Fruit fly (Drosophila melanogaster) whole organism: ENCODE measurements around the gene stc.

Experiments
- CG8478 ChIP-seq: fragments of >200 bp; optimal IDR thresholded peaks from 2 replicates; lab custom pipeline; 2018; ENCODE audit warnings: inconsistent platforms
- Dll ChIP-seq: fragments of >200 bp; optimal IDR thresholded peaks from 2 replicates; lab custom pipeline; 2017
- EcR ChIP-seq, 2 experiments: fragments of >200 bp; optimal IDR thresholded peaks; 2 replicates each; lab custom pipeline; 2017; ENCODE audit warnings: missing biosample characterization in 2 of 2, missing genetic modification characterization in 2 of 2, missing genetic modification reagents in 2 of 2
- pan ChIP-seq: fragments of >200 bp; optimal IDR thresholded peaks from 2 replicates; lab custom pipeline; 2017
- psq ChIP-seq: fragments of >200 bp; optimal IDR thresholded peaks from 2 replicates; lab custom pipeline; 2017
- usp ChIP-seq: fragments of >200 bp; optimal IDR thresholded peaks from 2 replicates; lab custom pipeline; 2017; ENCODE audit warnings: missing biosample characterization, missing genetic modification characterization, mixed read lengths

stc gene

dm6 chr2L:15113234-15113916 lies at the start of gene stc:
Gene stc, plus strand, starts transcription at chr2L:15113480.
- TF ChIP-seq CG8478 (lab: Kevin White, UChicago) = no peak
- no peak for TF ChIP-seq usp (GFP tag; lab: Kevin White, UChicago)
- no peak for TF ChIP-seq Dll (lab: Kevin White, UChicago)
- no peak for TF ChIP-seq pan
- TF ChIP-seq EcR (GFP tag; optimal IDR thresholded peaks at IDR 0.05; lab: Kevin White, UChicago) = no peak
- TF ChIP-seq psq (lab: Kevin White, UChicago) = no peak

- TF ChIP-seq EcR (GFP tag; optimal IDR thresholded peaks at IDR 0.05; lab: Kevin White, UChicago) = no peak
Observed at dm6 chr2L:15065663-15066062, 47.6 kb upstream of the stc start.

dm6 chr2L:15066141-15066540 lies 47.1 kb upstream of the stc start:
- TF ChIP-seq CG8478 (lab: Kevin White, UChicago) (no peak), pan (no peak)

- TF ChIP-seq Dll (lab: Kevin White, UChicago) (no peak), pan (no peak), CG8478 (lab: Kevin White, UChicago) (no peak), EcR (GFP tag; optimal IDR thresholded peaks at IDR 0.05; lab: Kevin White, UChicago) (no peak), psq (lab: Kevin White, UChicago) (no peak), usp (GFP tag; lab: Kevin White, UChicago) (no peak)
Observed at dm6 chr2L:15067832-15068231, 45.4 kb upstream of the stc start.

- TF ChIP-seq Dll (lab: Kevin White, UChicago) (no peak), pan (no peak), usp (GFP tag; lab: Kevin White, UChicago) (no peak), EcR (GFP tag; optimal IDR thresholded peaks at IDR 0.05; lab: Kevin White, UChicago) (no peak), CG8478 (lab: Kevin White, UChicago) (no peak), psq (lab: Kevin White, UChicago) (no peak)
Observed at dm6 chr2L:15070216-15070615, 43.1 kb upstream of the stc start, which contains the start of gene vig. Gene vig, minus strand, starts transcription at chr2L:15070316.

dm6 chr2L:15074465-15074864 lies 38.8 kb upstream of the stc start, which contains the start of gene wwk:
Gene wwk, plus strand, starts transcription at chr2L:15074776.
- TF ChIP-seq usp (GFP tag; lab: Kevin White, UChicago) = no peak
- TF ChIP-seq Dll (lab: Kevin White, UChicago) = no peak
- no peak for TF ChIP-seq pan
- TF ChIP-seq EcR (GFP tag; optimal IDR thresholded peaks at IDR 0.05; lab: Kevin White, UChicago) = no peak
- TF ChIP-seq psq (lab: Kevin White, UChicago) = no peak
- no peak for TF ChIP-seq CG8478 (lab: Kevin White, UChicago)

- TF ChIP-seq EcR (GFP tag; optimal IDR thresholded peaks at IDR 0.05; lab: Kevin White, UChicago) = no peak
- TF ChIP-seq pan = no peak
- no peak for TF ChIP-seq psq (lab: Kevin White, UChicago)
- no peak for TF ChIP-seq usp (GFP tag; lab: Kevin White, UChicago)
- no peak for TF ChIP-seq CG8478 (lab: Kevin White, UChicago)
- TF ChIP-seq Dll (lab: Kevin White, UChicago) = no peak
Observed at dm6 chr2L:15106100-15106499, 7.2 kb upstream of the stc start.

- TF ChIP-seq Dll (lab: Kevin White, UChicago) (no peak), psq (lab: Kevin White, UChicago) (no peak), EcR (GFP tag; optimal IDR thresholded peaks at IDR 0.05; lab: Kevin White, UChicago) (no peak), usp (GFP tag; lab: Kevin White, UChicago) (no peak), CG8478 (lab: Kevin White, UChicago) (no peak), pan (no peak)
Observed at dm6 chr2L:15107238-15107637, 6.0 kb upstream of the stc start.

dm6 chr2L:15109145-15109544 lies 4.1 kb upstream of the stc start, which contains the start of gene CG15269:
Gene CG15269, plus strand, starts transcription at chr2L:15109405.
- no peak for TF ChIP-seq Dll (lab: Kevin White, UChicago)
- TF ChIP-seq usp (GFP tag; lab: Kevin White, UChicago) = no peak
- no peak for TF ChIP-seq CG8478 (lab: Kevin White, UChicago)
- TF ChIP-seq psq (lab: Kevin White, UChicago) = no peak
- no peak for TF ChIP-seq EcR (GFP tag; optimal IDR thresholded peaks at IDR 0.05; lab: Kevin White, UChicago)
- no peak for TF ChIP-seq pan

dm6 chr2L:15111276-15111675 lies 2.0 kb upstream of the stc start:
- TF ChIP-seq Dll (lab: Kevin White, UChicago) = no peak
- no peak for TF ChIP-seq psq (lab: Kevin White, UChicago)
- no peak for TF ChIP-seq CG8478 (lab: Kevin White, UChicago)
- TF ChIP-seq EcR (GFP tag; optimal IDR thresholded peaks at IDR 0.05; lab: Kevin White, UChicago) = no peak
- no peak for TF ChIP-seq pan
- TF ChIP-seq usp (GFP tag; lab: Kevin White, UChicago) = no peak

- no peak for TF ChIP-seq CG8478 (lab: Kevin White, UChicago)
- TF ChIP-seq usp (GFP tag; lab: Kevin White, UChicago) = no peak
Observed at dm6 chr2L:15117995-15118394, 4.7 kb downstream of the stc start.

dm6 chr2L:15118507-15118906 lies 5.2 kb downstream of the stc start:
- TF ChIP-seq CG8478 (lab: Kevin White, UChicago) = no peak
- TF ChIP-seq psq (lab: Kevin White, UChicago) = no peak
- TF ChIP-seq pan = no peak
- no peak for TF ChIP-seq EcR (GFP tag; optimal IDR thresholded peaks at IDR 0.05; lab: Kevin White, UChicago)
- TF ChIP-seq usp (GFP tag; lab: Kevin White, UChicago) = no peak
- TF ChIP-seq Dll (lab: Kevin White, UChicago) = no peak
